Worm (Caenorhabditis elegans) whole organism, L4 larva: ENCODE results near the gene gcy-29.

Source experiments
- F26F4.8 ChIP-seq: fragments of 200-800 bp; sonication (Bioruptor generic); conservative IDR thresholded peaks from 2 replicates; pipeline ENCODE4 v1.3.6; 2022; ENCODE audit warnings: missing genetic modification characterization, missing compliant biosample characterization
- F37D6.2 ChIP-seq: sonication (generic microtip); optimal IDR thresholded peaks from 2 replicates; lab custom pipeline; 2016; ENCODE audit warnings: mild to moderate bottlenecking, missing genetic modification characterization, missing compliant biosample characterization
- R02D3.7 ChIP-seq: fragments of 150-350 bp; sonication (generic microtip); optimal IDR thresholded peaks from 3 replicates; lab custom pipeline; 2014; ENCODE audit warnings: missing biosample characterization, missing genetic modification characterization
- T26A8.4 ChIP-seq: fragments of 200-800 bp; sonication (Bioruptor generic); IDR thresholded peaks from 2 replicates; pipeline ENCODE4 v1.3.6; 2022; ENCODE audit warnings: missing genetic modification characterization, missing compliant biosample characterization
- ZK337.2 ChIP-seq: fragments of 200-800 bp; sonication (Bioruptor generic); IDR thresholded peaks from 2 replicates; pipeline ENCODE4 v1.3.6; 2022; ENCODE audit warnings: missing genetic modification reagents, missing genetic modification characterization, missing compliant biosample characterization
- ZK546.5 ChIP-seq, 2 experiments: sonication (generic microtip); optimal IDR thresholded peaks; 2 replicates each; lab custom pipeline; 2017; ENCODE audit warnings: missing biosample characterization in 2 of 2, missing genetic modification characterization in 2 of 2
- aha-1 ChIP-seq: fragments of 150-350 bp; peaks from one replicate; lab custom pipeline; 2014; ENCODE audit warnings: missing biosample characterization, missing genetic modification characterization
- aly-2 ChIP-seq: sonication (generic microtip); optimal IDR thresholded peaks from 2 replicates; lab custom pipeline; 2018; ENCODE audit warnings: missing biosample characterization, missing genetic modification characterization
- ama-1 ChIP-seq: fragments of 150-350 bp; optimal IDR thresholded peaks from 2 replicates; lab custom pipeline; 2014; ENCODE audit warnings: inconsistent platforms, mixed read lengths
- arid-1 ChIP-seq: fragments of 200-800 bp; sonication (Bioruptor generic); conservative IDR thresholded peaks from 2 replicates; pipeline ENCODE4 v1.3.6; 2022; ENCODE audit warnings: missing genetic modification reagents, missing genetic modification characterization, missing compliant biosample characterization
- ceh-28 ChIP-seq: fragments of 150-350 bp; optimal IDR thresholded peaks from 2 replicates; lab custom pipeline; 2014; ENCODE audit warnings: missing biosample characterization, missing genetic modification reagents, missing genetic modification characterization
- ces-1 ChIP-seq: fragments of 150-350 bp; sonication (generic microtip); optimal IDR thresholded peaks from 4 replicates; lab custom pipeline; 2014; ENCODE audit warnings: missing biosample characterization, missing genetic modification reagents, missing genetic modification characterization
- ctbp-1 ChIP-seq: fragments of 200-800 bp; sonication (Bioruptor generic); IDR thresholded peaks from 2 replicates; pipeline ENCODE4 v1.3.6; 2022; ENCODE audit warnings: missing genetic modification reagents, missing genetic modification characterization, missing compliant biosample characterization
- daf-12 ChIP-seq: fragments of 150-350 bp; optimal IDR thresholded peaks from 2 replicates; lab custom pipeline; 2014; ENCODE audit warnings: missing biosample characterization, missing genetic modification reagents, missing genetic modification characterization
- daf-16 ChIP-seq, 3 experiments: sonication (generic microtip); optimal IDR thresholded peaks; 2 replicates each; lab custom pipeline; 2016 to 2017; ENCODE audit warnings: missing genetic modification characterization in 3 of 3, missing genetic modification reagents in 3 of 3, mild to moderate bottlenecking in 2 of 3, missing compliant biosample characterization in 2 of 3, missing biosample characterization in 1 of 3, moderate library complexity in 1 of 3
- daf-8 ChIP-seq: fragments of 200-800 bp; sonication (Bioruptor generic); IDR thresholded peaks from 2 replicates; pipeline ENCODE4 v1.3.6; 2022; ENCODE audit warnings: missing genetic modification characterization, missing compliant biosample characterization
- dmd-8 ChIP-seq: fragments of 200-800 bp; sonication (Bioruptor generic); IDR thresholded peaks from 2 replicates; pipeline ENCODE4 v1.3.6; 2022; ENCODE audit warnings: missing genetic modification characterization, missing compliant biosample characterization
- duxl-1 ChIP-seq: sonication (generic microtip); optimal IDR thresholded peaks from 2 replicates; lab custom pipeline; 2016; ENCODE audit warnings: mild to moderate bottlenecking, missing genetic modification characterization, moderate library complexity, missing compliant biosample characterization; ENCODE audit not compliant: poor library complexity
- egl-43 ChIP-seq: fragments of 200-800 bp; sonication (Bioruptor generic); IDR thresholded peaks from 2 replicates; pipeline ENCODE4 v1.3.6; 2022; ENCODE audit warnings: missing genetic modification reagents, missing genetic modification characterization, missing compliant biosample characterization
- fkh-10 ChIP-seq: fragments of 150-350 bp; optimal IDR thresholded peaks from 2 replicates; lab custom pipeline; 2014; ENCODE audit warnings: missing biosample characterization, missing genetic modification reagents, missing genetic modification characterization
- fos-1 ChIP-seq: fragments of 150-350 bp; optimal IDR thresholded peaks from 2 replicates; lab custom pipeline; 2014; ENCODE audit warnings: missing biosample characterization, missing genetic modification characterization
- hlh-30 ChIP-seq: sonication (generic microtip); optimal IDR thresholded peaks from 2 replicates; lab custom pipeline; 2017; ENCODE audit warnings: antibody characterized with exemption, mild to moderate bottlenecking, missing genetic modification characterization, missing compliant biosample characterization; ENCODE audit not compliant: insufficient read depth
- hmg-1.1 ChIP-seq: fragments of 200-800 bp; sonication (Bioruptor generic); IDR thresholded peaks from 2 replicates; pipeline ENCODE4 v1.3.6; 2022; ENCODE audit warnings: missing genetic modification reagents, missing genetic modification characterization, missing compliant biosample characterization
- jun-1 ChIP-seq: fragments of 150-350 bp; optimal IDR thresholded peaks from 2 replicates; lab custom pipeline; 2014; ENCODE audit warnings: missing biosample characterization, missing genetic modification reagents, missing genetic modification characterization
- lin-13 ChIP-seq: fragments of 150-350 bp; optimal IDR thresholded peaks from 2 replicates; lab custom pipeline; 2014; ENCODE audit warnings: missing biosample characterization, missing genetic modification reagents, missing genetic modification characterization
- lin-39 ChIP-seq: fragments of 150-350 bp; optimal IDR thresholded peaks from 2 replicates; lab custom pipeline; 2014; ENCODE audit warnings: missing biosample characterization, missing genetic modification reagents, missing genetic modification characterization
- lir-3 ChIP-seq: sonication (generic microtip); optimal IDR thresholded peaks from 2 replicates; lab custom pipeline; 2016; ENCODE audit warnings: mild to moderate bottlenecking, missing genetic modification characterization, missing compliant biosample characterization
- lsy-2 ChIP-seq, 2 experiments: fragments of 150-350 bp in 1 of 2; sonication (generic microtip) in 1 of 2; optimal IDR thresholded peaks; 2 replicates each; lab custom pipeline; 2014 to 2017; ENCODE audit warnings: missing biosample characterization in 2 of 2, missing genetic modification characterization in 2 of 2
- madf-5 ChIP-seq, 2 experiments: fragments of 200-800 bp; sonication (Bioruptor generic); IDR thresholded peaks; 2 replicates each; pipeline ENCODE4 v1.3.6; 2022; ENCODE audit warnings: missing compliant biosample characterization in 2 of 2, missing genetic modification characterization in 2 of 2
- mdl-1 ChIP-seq, 2 experiments: fragments of 150-350 bp in 1 of 2; sonication (generic microtip) in 1 of 2; optimal IDR thresholded peaks; 2 replicates each; lab custom pipeline; 2014 to 2017; ENCODE audit warnings: missing biosample characterization in 2 of 2, missing genetic modification characterization in 2 of 2
- nhr-10 ChIP-seq: fragments of 150-350 bp; optimal IDR thresholded peaks from 2 replicates; lab custom pipeline; 2014; ENCODE audit warnings: missing biosample characterization, missing genetic modification characterization
- nhr-11 ChIP-seq: fragments of 150-350 bp; optimal IDR thresholded peaks from 2 replicates; lab custom pipeline; 2014; ENCODE audit warnings: missing biosample characterization, missing genetic modification characterization
- nhr-111 ChIP-seq: fragments of 200-800 bp; sonication (Bioruptor generic); optimal IDR thresholded peaks from 2 replicates; lab custom pipeline; 2018; ENCODE audit warnings: mild to moderate bottlenecking, missing genetic modification characterization, missing compliant biosample characterization
- nhr-28 ChIP-seq: fragments of 150-350 bp; optimal IDR thresholded peaks from 2 replicates; lab custom pipeline; 2014; ENCODE audit warnings: missing biosample characterization, missing genetic modification characterization
- nhr-48 ChIP-seq: sonication (generic microtip); optimal IDR thresholded peaks from 2 replicates; lab custom pipeline; 2016; ENCODE audit warnings: mild to moderate bottlenecking, missing genetic modification characterization, missing compliant biosample characterization
- nhr-76 ChIP-seq: fragments of 150-350 bp; optimal IDR thresholded peaks from 2 replicates; lab custom pipeline; 2014; ENCODE audit warnings: missing biosample characterization, missing genetic modification characterization
- nhr-77 ChIP-seq: fragments of 150-350 bp; optimal IDR thresholded peaks from 2 replicates; lab custom pipeline; 2014; ENCODE audit warnings: missing biosample characterization, missing genetic modification characterization
- set-16 ChIP-seq: fragments of 200-800 bp; sonication (Bioruptor generic); IDR thresholded peaks from 2 replicates; pipeline ENCODE4 v1.3.6; 2022; ENCODE audit warnings: missing genetic modification reagents, missing genetic modification characterization, missing compliant biosample characterization
- tra-1 ChIP-seq: fragments of 200-800 bp; sonication (Bioruptor generic); IDR thresholded peaks from 2 replicates; pipeline ENCODE4 v1.3.6; 2022; ENCODE audit warnings: missing genetic modification reagents, missing genetic modification characterization, missing compliant biosample characterization
- unc-130 ChIP-seq: sonication (generic microtip); optimal IDR thresholded peaks from 2 replicates; lab custom pipeline; 2016; ENCODE audit warnings: missing genetic modification reagents, missing genetic modification characterization, missing compliant biosample characterization
- unc-62 ChIP-seq, 3 experiments: fragments of 150-350 bp in 1 of 3; sonication (generic microtip); optimal IDR thresholded peaks in 2 of 3; peaks in 1 of 3; 1 replicate in 1 of 3; 2 replicates in 2 of 3; lab custom pipeline; 2014 to 2017; ENCODE audit warnings: missing biosample characterization in 3 of 3, missing genetic modification characterization in 3 of 3, missing genetic modification reagents in 3 of 3, missing genotype in 1 of 3
- vab-7 ChIP-seq: fragments of 200-800 bp; sonication (Bioruptor generic); IDR thresholded peaks from 2 replicates; pipeline ENCODE4 v1.3.6; 2022; ENCODE audit warnings: missing genetic modification reagents, missing genetic modification characterization, missing compliant biosample characterization
- zfp-2 ChIP-seq: sonication (generic microtip); optimal IDR thresholded peaks from 2 replicates; lab custom pipeline; 2016; ENCODE audit warnings: mild to moderate bottlenecking, missing genetic modification characterization, missing compliant biosample characterization

The gcy-29 gene

DNA sequence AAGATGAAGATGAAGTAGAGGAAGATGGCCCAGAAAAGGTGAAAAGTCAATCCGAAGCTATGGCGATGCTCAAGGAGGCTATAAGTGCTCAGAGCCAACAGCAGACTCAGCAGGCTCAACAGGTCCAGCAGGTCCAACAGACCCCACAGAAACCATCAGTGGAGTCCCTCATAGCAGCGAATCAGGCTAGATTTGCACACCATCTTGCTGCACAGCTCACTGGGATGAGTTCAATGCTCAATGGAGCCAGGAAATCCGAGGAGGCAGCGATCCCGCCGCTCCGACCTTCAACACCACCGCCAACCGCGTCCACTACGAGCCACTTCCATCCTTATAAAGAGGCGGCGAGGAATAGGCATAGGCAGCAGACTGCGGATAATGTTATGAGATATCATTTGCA is 26.2 kb upstream of the gcy-29 start:
- 0 out of 2 replicates have a peak, but pooled peaks have one; percentile 6 for TF ChIP-seq dmd-8
- TF ChIP-seq madf-5 (GFP tag; IDR thresholded peaks at IDR 0.05; lab: Robert Waterston, UW), result 0 out of 4 replicates have a peak, but pooled peaks of 1 of the 2 experiments have one; percentile 64
- peak; percentile 73 for TF ChIP-seq set-16 (GFP tag; lab: Robert Waterston, UW)
- TF ChIP-seq egl-43, result 0 out of 2 replicates have a peak, but pooled peaks have one; percentile 63
- TF ChIP-seq T26A8.4 (GFP tag; lab: Robert Waterston, UW), result 0 out of 2 replicates have a peak, but pooled peaks have one; percentile 16
- no peak for TF ChIP-seq F37D6.2 (tag; lab: Kevin White, UChicago)
- no peak for TF ChIP-seq nhr-111

DNA sequence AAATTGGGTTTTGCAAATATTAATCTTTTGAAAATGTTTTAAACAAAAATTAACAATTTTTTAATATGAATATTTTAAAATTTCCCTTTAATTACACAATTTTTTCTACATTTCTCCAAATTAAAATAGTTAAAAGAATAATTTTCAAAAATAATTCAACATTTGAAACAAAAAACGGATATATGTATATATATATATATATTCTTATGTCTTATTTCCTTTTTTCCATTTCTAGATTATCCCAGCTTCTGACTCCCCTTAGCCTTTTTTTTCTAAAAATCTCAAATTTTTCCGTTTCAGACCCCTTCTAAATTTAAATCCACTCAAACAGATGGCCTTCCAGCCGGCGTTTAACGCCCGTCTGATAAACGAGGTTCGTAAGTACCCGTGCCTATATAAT is 24.7 kb upstream of the gcy-29 start, which contains the start of gene madf-5:
Gene madf-5, plus strand, starts transcription at position 301 of the 400 bp plus-strand sequence.
- no peak for TF ChIP-seq ctbp-1 (GFP tag; lab: Robert Waterston, UW)
- TF ChIP-seq nhr-10 (tag; lab: Kevin White, UChicago), result no peak
- no peak for TF ChIP-seq ceh-28 (tag; lab: Kevin White, UChicago)
- TF ChIP-seq T26A8.4 (GFP tag; lab: Robert Waterston, UW), result no peak
- TF ChIP-seq F37D6.2 (tag; lab: Kevin White, UChicago), result no peak
- TF ChIP-seq duxl-1, result no peak
- no peak for TF ChIP-seq hlh-30
- TF ChIP-seq vab-7 (GFP tag; lab: Robert Waterston, UW), result no peak
- TF ChIP-seq fkh-10 (GFP tag; lab: Kevin White, UChicago), result no peak
- TF ChIP-seq ZK337.2, result no peak

DNA sequence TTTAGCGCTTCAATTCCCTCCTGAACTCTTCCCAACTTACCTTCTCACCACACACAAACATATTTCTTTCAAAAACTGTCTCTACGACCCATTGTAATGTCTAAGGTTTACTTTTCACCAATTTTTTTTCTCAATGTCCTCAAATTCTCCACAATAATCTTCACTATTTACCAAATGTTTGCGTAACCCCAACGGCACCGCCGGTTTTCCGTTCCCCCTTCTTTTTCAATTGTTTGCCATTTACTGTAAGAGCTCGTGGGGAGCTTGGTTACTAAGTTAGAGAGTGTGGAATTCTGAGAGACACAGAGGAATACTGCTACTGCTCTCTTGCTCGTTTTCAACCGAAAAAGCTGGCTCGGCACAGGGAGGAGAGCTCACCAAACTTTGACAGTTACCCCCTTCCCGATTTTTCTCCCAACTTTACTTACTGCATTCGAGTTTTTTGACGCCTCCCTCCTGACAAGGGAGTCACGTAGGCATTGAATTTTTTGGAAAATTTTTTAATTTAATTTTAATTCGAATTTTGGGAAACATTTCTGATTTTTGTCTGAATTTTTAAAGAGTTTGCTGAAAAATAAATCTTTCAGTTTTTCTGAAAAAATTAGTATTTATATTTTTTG is 22.1 kb upstream of the gcy-29 start:
- TF ChIP-seq hmg-1.1 (no peak), madf-5 (GFP tag; IDR thresholded peaks at IDR 0.05; lab: Robert Waterston, UW) (peak; percentile 35 to 73; a peak in 2 of 4 replicates), egl-43 (0 out of 2 replicates have a peak, but pooled peaks have one; percentile 11), aly-2 (tag; lab: Kevin White, UChicago) (no peak), unc-62 (GFP tag; optimal IDR thresholded peaks at IDR 0.05 in 1 of 2; lab: Kevin White, UChicago) (peak in 1 of 2 experiments; percentile 86), unc-62 (tag; optimal IDR thresholded peaks at IDR 0.05; lab: Kevin White, UChicago) (no peak), aha-1 (peak; percentile 70)
- TF ChIP-seq, all 104 proteins: peak for 4

DNA sequence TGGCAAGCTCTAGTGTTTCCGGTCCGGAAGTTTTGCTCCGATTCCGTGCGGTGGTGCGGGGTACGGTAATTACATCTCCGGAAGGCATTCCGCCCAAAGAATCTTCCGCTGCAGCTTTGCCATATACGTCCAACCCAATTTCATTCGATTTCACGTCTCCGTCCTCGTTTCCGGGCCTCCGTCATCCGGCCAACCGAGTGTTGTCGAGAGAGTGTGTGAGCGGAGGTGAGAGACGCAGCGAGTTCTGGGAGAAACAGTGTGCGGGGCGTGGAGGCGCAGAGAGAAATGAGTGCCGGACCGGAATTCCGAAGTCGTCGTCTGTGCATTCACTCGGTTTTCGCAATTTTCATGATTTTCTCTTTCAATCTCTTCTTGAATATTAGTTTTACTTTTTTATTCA is 20.7 kb upstream of the gcy-29 start:
- TF ChIP-seq daf-16 (GFP tag; optimal IDR thresholded peaks at IDR 0.05; lab: Kevin White, UChicago) (no peak), daf-16 (tag; optimal IDR thresholded peaks at IDR 0.05; lab: Kevin White, UChicago) (peak; percentile 10), nhr-77 (tag; lab: Kevin White, UChicago) (no peak), fos-1 (tag; lab: Kevin White, UChicago) (no peak), nhr-76 (tag; lab: Kevin White, UChicago) (no peak), tra-1 (GFP tag; lab: Robert Waterston, UW) (no peak), ceh-28 (tag; lab: Kevin White, UChicago) (no peak), lin-39 (tag; lab: Kevin White, UChicago) (no peak), ZK546.5 (tag; optimal IDR thresholded peaks at IDR 0.05; lab: Kevin White, UChicago) (no peak), mdl-1 (tag; optimal IDR thresholded peaks at IDR 0.05; lab: Kevin White, UChicago) (no peak), daf-12 (tag; lab: Kevin White, UChicago) (no peak), ces-1 (GFP tag; lab: Kevin White, UChicago) (no peak), nhr-48 (no peak), madf-5 (GFP tag; IDR thresholded peaks at IDR 0.05; lab: Robert Waterston, UW) (0 out of 4 replicates have a peak, but pooled peaks of 1 of the 2 experiments have one; percentile 27), arid-1 (GFP tag; lab: Robert Waterston, UW) (no peak), hmg-1.1 (peak; percentile 43; the same call in 1 of the 2 replicates), F26F4.8 (GFP tag; lab: Robert Waterston, UW) (0 out of 2 replicates have a peak, but pooled peaks have one; percentile 16), aly-2 (tag; lab: Kevin White, UChicago) (no peak), jun-1 (tag; lab: Kevin White, UChicago) (no peak), ama-1 (lab: Kevin White, UChicago) (no peak), lir-3 (no peak), dmd-8 (no peak), lin-13 (GFP tag; lab: Kevin White, UChicago) (no peak), daf-8 (GFP tag; lab: Robert Waterston, UW) (no peak), unc-130 (GFP tag; lab: Kevin White, UChicago) (no peak), nhr-28 (tag; lab: Kevin White, UChicago) (no peak), set-16 (GFP tag; lab: Robert Waterston, UW) (peak; percentile 84), lsy-2 (tag; optimal IDR thresholded peaks at IDR 0.05; lab: Kevin White, UChicago) (peak in 1 of 2 experiments; percentile 10), R02D3.7 (tag; lab: Kevin White, UChicago) (no peak), nhr-10 (tag; lab: Kevin White, UChicago) (no peak), nhr-11 (tag; lab: Kevin White, UChicago) (no peak), F37D6.2 (tag; lab: Kevin White, UChicago) (peak; percentile 7), zfp-2 (tag; lab: Kevin White, UChicago) (no peak)
